Worm (Caenorhabditis elegans) whole organism, L1 larva: Measurements from ENCODE around the gene C33F10.11.

Experiments
- C34B4.2 ChIP-seq: sonication (generic microtip); optimal IDR thresholded peaks from 2 replicates; lab custom pipeline; 2017; ENCODE audit warnings: mild to moderate bottlenecking, missing genetic modification characterization, missing compliant biosample characterization
- aha-1 ChIP-seq: fragments of 150-350 bp; optimal IDR thresholded peaks from 2 replicates; lab custom pipeline; 2014; ENCODE audit warnings: missing biosample characterization, missing genetic modification characterization
- ama-1 ChIP-seq: fragments of 150-350 bp; optimal IDR thresholded peaks from 2 replicates; lab custom pipeline; 2014
- blmp-1 ChIP-seq: fragments of 150-350 bp; optimal IDR thresholded peaks from 2 replicates; lab custom pipeline; 2014; ENCODE audit warnings: missing biosample characterization, missing genetic modification characterization
- dsc-1 ChIP-seq: sonication (generic microtip); optimal IDR thresholded peaks from 2 replicates; lab custom pipeline; 2016; ENCODE audit warnings: mild to moderate bottlenecking, missing genetic modification characterization, missing compliant biosample characterization
- fkh-10 ChIP-seq: sonication (generic microtip); optimal IDR thresholded peaks from 2 replicates; lab custom pipeline; 2017; ENCODE audit warnings: missing biosample characterization, missing genetic modification reagents, missing genetic modification characterization
- lin-13 ChIP-seq: fragments of 150-350 bp; optimal IDR thresholded peaks from 2 replicates; lab custom pipeline; 2014; ENCODE audit warnings: missing biosample characterization, missing genetic modification reagents, missing genetic modification characterization
- lir-3 ChIP-seq: sonication (generic microtip); optimal IDR thresholded peaks from 2 replicates; lab custom pipeline; 2016; ENCODE audit warnings: mild to moderate bottlenecking, missing genetic modification characterization, moderate library complexity, missing compliant biosample characterization; ENCODE audit not compliant: poor library complexity
- lsy-2 ChIP-seq, 2 experiments: fragments of 150-350 bp; optimal IDR thresholded peaks; 2 replicates each; lab custom pipeline; 2014; ENCODE audit warnings: missing biosample characterization in 2 of 2, missing genetic modification characterization in 2 of 2
- nhr-90 ChIP-seq: sonication (generic microtip); optimal IDR thresholded peaks from 2 replicates; lab custom pipeline; 2016; ENCODE audit warnings: mild to moderate bottlenecking, missing genetic modification characterization, missing compliant biosample characterization; ENCODE audit not compliant: poor library complexity
- pag-3 ChIP-seq: sonication (generic microtip); optimal IDR thresholded peaks from 2 replicates; lab custom pipeline; 2017; ENCODE audit warnings: missing genetic modification characterization, mild to moderate bottlenecking, missing compliant biosample characterization, antibody characterized with exemption, borderline replicate concordance; ENCODE audit not compliant: insufficient read depth
- snpc-4 ChIP-seq: fragments of 150-350 bp; optimal IDR thresholded peaks from 2 replicates; lab custom pipeline; 2014; ENCODE audit warnings: missing biosample characterization, missing genetic modification characterization
- unc-62 ChIP-seq: fragments of 150-350 bp; optimal IDR thresholded peaks from 2 replicates; lab custom pipeline; 2014; ENCODE audit warnings: missing biosample characterization, missing genetic modification reagents, missing genetic modification characterization
- unc-98 ChIP-seq: fragments of 200-800 bp; sonication (Bioruptor generic); IDR thresholded peaks from 2 replicates; pipeline ENCODE4 v1.3.6; 2022; ENCODE audit warnings: missing genetic modification characterization, missing compliant biosample characterization

DNA sequence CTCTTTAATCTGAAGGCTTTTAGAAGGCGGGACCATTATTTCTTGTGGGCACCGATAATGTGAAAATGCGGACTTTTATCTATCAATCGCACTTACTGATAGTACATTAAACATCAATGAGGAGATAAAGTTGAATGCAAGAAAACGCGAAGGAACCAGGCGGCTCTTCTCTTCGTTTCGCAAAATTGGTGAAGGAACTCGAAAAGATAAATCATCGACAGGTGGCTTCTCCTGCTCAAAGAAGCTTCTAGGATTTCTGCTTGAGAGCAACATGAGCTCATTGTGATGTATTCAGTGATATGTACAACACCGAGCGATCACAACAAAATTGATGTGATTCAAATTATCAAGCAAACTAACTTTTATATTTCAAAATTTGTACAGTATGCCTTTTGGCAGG lies 28.9 kb downstream of the C33F10.11 start:
- TF ChIP-seq ama-1 (lab: Kevin White, UChicago) (no peak), blmp-1 (no peak), C34B4.2 (tag; lab: Kevin White, UChicago) (no peak), lsy-2 (tag; optimal IDR thresholded peaks at IDR 0.05; lab: Kevin White, UChicago) (no peak), unc-62 (GFP tag; lab: Kevin White, UChicago) (no peak), fkh-10 (no peak), lir-3 (no peak), aha-1 (tag; lab: Kevin White, UChicago) (no peak), dsc-1 (tag; lab: Kevin White, UChicago) (no peak), lin-13 (GFP tag; lab: Kevin White, UChicago) (no peak), snpc-4 (no peak), pag-3 (tag; lab: Kevin White, UChicago) (no peak), nhr-90 (tag; lab: Kevin White, UChicago) (no peak), unc-98 (GFP tag; lab: Robert Waterston, UW) (no peak)
